Fruit fly (Drosophila melanogaster): ENCODE data around the gene CG15525.

DNA sequence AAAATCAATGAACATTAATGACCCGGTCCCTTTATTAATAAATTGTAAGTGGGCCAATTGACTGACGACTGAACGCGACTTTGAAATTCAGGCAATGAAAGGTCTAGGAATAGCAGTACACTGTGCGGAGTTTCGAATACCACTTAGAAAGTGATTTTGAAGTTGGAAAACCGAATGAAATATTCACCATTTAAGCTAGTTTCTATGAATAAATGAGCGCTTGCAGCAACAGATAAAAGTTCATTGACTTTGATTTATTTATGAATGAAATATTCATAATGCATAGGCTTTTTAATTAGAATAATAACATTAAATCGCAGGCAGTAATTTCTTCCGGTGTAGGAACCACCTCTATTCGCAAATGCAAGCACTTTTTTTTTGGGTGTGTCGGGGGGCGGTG lies 23.5 kb upstream of the CG15525 start:
- peak; percentile 8 for TF ChIP-seq CG17806 (tag; optimal IDR thresholded peaks at IDR 0.05)
- no peak for TF ChIP-seq CG13204 (GFP tag; optimal IDR thresholded peaks at IDR 0.05)
- TF ChIP-seq CG34367 (tag; optimal IDR thresholded peaks at IDR 0.05) = no peak
- peak; percentile 9 for TF ChIP-seq CG15710 (tag; optimal IDR thresholded peaks at IDR 0.05)
- TF ChIP-seq CG32121 (GFP tag; IDR thresholded peaks at IDR 0.05) = peak; percentile 73
- no peak for TF ChIP-seq CG12605 (GFP tag; IDR thresholded peaks at IDR 0.05)
- TF ChIP-seq CG14655 (GFP tag; optimal IDR thresholded peaks at IDR 0.05) = no peak
- TF ChIP-seq CG10348 (GFP tag; IDR thresholded peaks at IDR 0.05) = no peak
- TF ChIP-seq gl (tag; optimal IDR thresholded peaks at IDR 0.05) = no peak
- peak; percentile 64; the same call in 2 of the 3 replicates for TF ChIP-seq CG4496 (GFP tag; IDR thresholded peaks at IDR 0.05)
- TF ChIP-seq EcR (GFP tag; optimal IDR thresholded peaks at IDR 0.05) = no peak

Data from whole organism, pupa.